Fruit fly (Drosophila melanogaster) whole organism, embryonic: Measurements from ENCODE around the gene CG34289.

ENCODE experiments used
- Abd-B ChIP-seq: fragments of 200-800 bp; sonication (Bioruptor generic); optimal IDR thresholded peaks from 2 replicates; lab custom pipeline; 2018; ENCODE audit warnings: missing biosample characterization, mild to moderate bottlenecking, missing genetic modification characterization, moderate library complexity
- B-H1 ChIP-seq: fragments of 200-800 bp; sonication (Bioruptor generic); IDR thresholded peaks from 3 replicates; pipeline ENCODE4 v1.3.6; 2022; ENCODE audit warnings: missing biosample characterization, missing genetic modification characterization
- BtbVII ChIP-seq: fragments of 200-800 bp; sonication (Bioruptor generic); optimal IDR thresholded peaks from 3 replicates; lab custom pipeline; 2017; ENCODE audit warnings: missing biosample characterization, mild to moderate bottlenecking, missing genetic modification characterization
- CG1024 ChIP-seq: fragments of 200-800 bp; sonication (Bioruptor generic); IDR thresholded peaks from 2 replicates; pipeline ENCODE4 v1.3.6; 2022; ENCODE audit warnings: missing biosample characterization, missing genetic modification characterization
- CG10321 ChIP-seq: fragments of 200-800 bp; sonication (Bioruptor generic); IDR thresholded peaks from 2 replicates; pipeline ENCODE4 v1.3.6; 2022; ENCODE audit warnings: missing biosample characterization, missing genetic modification characterization
- CG11723 ChIP-seq: fragments of 200-800 bp; sonication (Bioruptor generic); optimal IDR thresholded peaks from 2 replicates; lab custom pipeline; 2017; ENCODE audit warnings: missing biosample characterization, mild to moderate bottlenecking, missing genetic modification characterization
- CG12769 ChIP-seq: fragments of 200-800 bp; sonication (Bioruptor generic); optimal IDR thresholded peaks from 2 replicates; lab custom pipeline; 2019; ENCODE audit warnings: missing biosample characterization, mild to moderate bottlenecking, missing genetic modification characterization, moderate library complexity
- CG14050 ChIP-seq: fragments of 200-800 bp; sonication (Bioruptor generic); IDR thresholded peaks from 3 replicates; pipeline ENCODE4 v1.3.6; 2022; ENCODE audit warnings: missing biosample characterization, missing genetic modification characterization
- CG14441 ChIP-seq: fragments of 200-800 bp; sonication (Bioruptor generic); IDR thresholded peaks from 2 replicates; pipeline ENCODE4 v1.3.6; 2022; ENCODE audit warnings: missing biosample characterization, missing genetic modification characterization
- CG15073 ChIP-seq: fragments of 200-800 bp; sonication (Bioruptor generic); optimal IDR thresholded peaks from 2 replicates; lab custom pipeline; 2016; ENCODE audit warnings: missing biosample characterization, missing genetic modification characterization
- CG15479 ChIP-seq: fragments of 200-800 bp; sonication (Bioruptor generic); optimal IDR thresholded peaks from 3 replicates; lab custom pipeline; 2019; ENCODE audit warnings: missing biosample characterization, mild to moderate bottlenecking, missing genetic modification characterization, moderate library complexity
- CG1603 ChIP-seq: fragments of 200-800 bp; sonication (Bioruptor generic); optimal IDR thresholded peaks from 2 replicates; lab custom pipeline; 2019; ENCODE audit warnings: missing biosample characterization, mild to moderate bottlenecking, missing genetic modification characterization, moderate library complexity
- CG17361 ChIP-seq: fragments of 200-800 bp; sonication (Bioruptor generic); IDR thresholded peaks from 3 replicates; pipeline ENCODE4 v1.3.6; 2022; ENCODE audit warnings: missing biosample characterization, missing genetic modification characterization
- CG17385 ChIP-seq: fragments of 200-800 bp; sonication (Bioruptor generic); optimal IDR thresholded peaks from 3 replicates; lab custom pipeline; 2018; ENCODE audit warnings: missing biosample characterization, mild to moderate bottlenecking, missing genetic modification characterization
- CG1792 ChIP-seq: fragments of 200-800 bp; sonication (Bioruptor generic); optimal IDR thresholded peaks from 2 replicates; lab custom pipeline; 2016; ENCODE audit warnings: missing biosample characterization, missing genetic modification characterization
- CG2199 ChIP-seq: fragments of 200-800 bp; sonication (Bioruptor generic); IDR thresholded peaks from 3 replicates; pipeline ENCODE4 v1.3.6; 2022; ENCODE audit warnings: missing biosample characterization, missing genetic modification characterization
- CG30431 ChIP-seq: fragments of 200-800 bp; sonication (Bioruptor generic); optimal IDR thresholded peaks from 2 replicates; lab custom pipeline; 2017; ENCODE audit warnings: missing biosample characterization, missing genetic modification characterization
- CG32772 ChIP-seq: fragments of 200-800 bp; sonication (Bioruptor generic); IDR thresholded peaks from 2 replicates; pipeline ENCODE4 v1.3.6; 2022; ENCODE audit warnings: missing biosample characterization, missing genetic modification characterization
- CG4617 ChIP-seq: fragments of 200-800 bp; sonication (Bioruptor generic); optimal IDR thresholded peaks from 3 replicates; lab custom pipeline; 2016; ENCODE audit warnings: missing biosample characterization, missing genetic modification characterization, borderline replicate concordance
- CG6689 ChIP-seq: fragments of 200-800 bp; sonication (Bioruptor generic); IDR thresholded peaks from 2 replicates; pipeline ENCODE4 v1.3.6; 2022; ENCODE audit warnings: missing biosample characterization, missing genetic modification characterization
- CG6813 ChIP-seq: fragments of 200-800 bp; sonication (Bioruptor generic); optimal IDR thresholded peaks from 2 replicates; lab custom pipeline; 2017; ENCODE audit warnings: missing biosample characterization, missing genetic modification characterization, mild to moderate bottlenecking, moderate library complexity, missing genetic modification reagents
- CG8478 ChIP-seq: fragments of >200 bp; optimal IDR thresholded peaks from 2 replicates; lab custom pipeline; 2018
- CG9609 ChIP-seq: fragments of 200-800 bp; sonication (Bioruptor generic); optimal IDR thresholded peaks from 3 replicates; lab custom pipeline; 2016; ENCODE audit warnings: missing biosample characterization, missing genetic modification characterization
- Camta ChIP-seq: fragments of 200-800 bp; sonication (Bioruptor generic); optimal IDR thresholded peaks from 2 replicates; lab custom pipeline; 2016; ENCODE audit warnings: missing biosample characterization, missing genetic modification characterization
- D19B ChIP-seq: fragments of 200-800 bp; sonication (Bioruptor generic); optimal IDR thresholded peaks from 2 replicates; lab custom pipeline; 2017; ENCODE audit warnings: missing biosample characterization, mild to moderate bottlenecking, missing genetic modification characterization
- Dp ChIP-seq: fragments of 200-800 bp; sonication (Bioruptor generic); optimal IDR thresholded peaks from 2 replicates; lab custom pipeline; 2018; ENCODE audit warnings: missing biosample characterization, mild to moderate bottlenecking, missing genetic modification characterization, moderate library complexity
- E2f2 ChIP-seq: fragments of 200-800 bp; sonication (Bioruptor generic); IDR thresholded peaks from 2 replicates; pipeline ENCODE4 v1.3.6; 2022; ENCODE audit warnings: missing biosample characterization, missing genetic modification characterization
- Ets65A ChIP-seq: fragments of 200-800 bp; sonication (Bioruptor generic); peaks from one replicate; lab custom pipeline; 2016; ENCODE audit warnings: missing biosample characterization, missing genetic modification characterization
- NC2α ChIP-seq: fragments of 200-800 bp; sonication (Bioruptor generic); optimal IDR thresholded peaks from 2 replicates; lab custom pipeline; 2016; ENCODE audit warnings: missing biosample characterization, missing genetic modification characterization
- Nf-YC ChIP-seq: fragments of 200-800 bp; optimal IDR thresholded peaks from 3 replicates; lab custom pipeline; 2019; ENCODE audit warnings: missing biosample characterization, mild to moderate bottlenecking, missing genetic modification characterization, moderate library complexity
- Optix ChIP-seq: fragments of 200-800 bp; sonication (Bioruptor generic); IDR thresholded peaks from 3 replicates; pipeline ENCODE4 v1.3.6; 2022; ENCODE audit warnings: missing biosample characterization, missing genetic modification characterization
- Sry-β ChIP-seq: fragments of 200-800 bp; sonication (Bioruptor generic); optimal IDR thresholded peaks from 2 replicates; lab custom pipeline; 2018; ENCODE audit warnings: missing biosample characterization, mild to moderate bottlenecking, missing genetic modification characterization, moderate library complexity
- Vsx1 ChIP-seq: fragments of 200-800 bp; sonication (Bioruptor generic); optimal IDR thresholded peaks from 2 replicates; lab custom pipeline; 2017; ENCODE audit warnings: missing biosample characterization, mild to moderate bottlenecking, missing genetic modification characterization, missing genetic modification reagents
- br ChIP-seq: fragments of >200 bp; optimal IDR thresholded peaks from 2 replicates; lab custom pipeline; 2017
- chinmo ChIP-seq: fragments of 200-800 bp; sonication (Bioruptor generic); IDR thresholded peaks from 4 replicates; pipeline ENCODE4 v1.3.6; 2022; ENCODE audit warnings: missing biosample characterization, missing genetic modification characterization; ENCODE audit not compliant: partially characterized antibody
- danr ChIP-seq: fragments of 200-800 bp; sonication (Bioruptor generic); IDR thresholded peaks from 2 replicates; pipeline ENCODE4 v1.3.6; 2022; ENCODE audit warnings: missing biosample characterization, missing genetic modification characterization
- dimm ChIP-seq: fragments of 200-800 bp; sonication (Bioruptor generic); IDR thresholded peaks from 2 replicates; pipeline ENCODE4 v1.3.6; 2022; ENCODE audit warnings: missing biosample characterization, missing genetic modification characterization
- dm ChIP-seq: fragments of 200-800 bp; sonication (Bioruptor generic); optimal IDR thresholded peaks from 3 replicates; lab custom pipeline; 2016; ENCODE audit warnings: missing biosample characterization, missing genetic modification characterization
- esg ChIP-seq: fragments of 200-800 bp; sonication (Bioruptor generic); conservative IDR thresholded peaks from 2 replicates; pipeline ENCODE4 v1.3.6; 2022; ENCODE audit warnings: missing biosample characterization, missing genetic modification characterization
- ewg ChIP-seq: fragments of 200-800 bp; sonication (Bioruptor generic); optimal IDR thresholded peaks from 3 replicates; lab custom pipeline; 2017; ENCODE audit warnings: mild to moderate bottlenecking, missing biosample characterization, missing genetic modification reagents, missing genetic modification characterization
- exex ChIP-seq: fragments of 200-800 bp; sonication (Bioruptor generic); optimal IDR thresholded peaks from 4 replicates; lab custom pipeline; 2018; ENCODE audit warnings: missing biosample characterization, mild to moderate bottlenecking, missing genetic modification characterization, moderate library complexity
- fu2 ChIP-seq: fragments of 200-800 bp; sonication (Bioruptor generic); optimal IDR thresholded peaks from 2 replicates; lab custom pipeline; 2016; ENCODE audit warnings: missing biosample characterization, missing genetic modification characterization
- grau ChIP-seq: fragments of 200-800 bp; optimal IDR thresholded peaks from 3 replicates; lab custom pipeline; 2019; ENCODE audit warnings: missing biosample characterization, mild to moderate bottlenecking, missing genetic modification characterization, moderate library complexity
- h ChIP-seq: fragments of >200 bp; optimal IDR thresholded peaks from 2 replicates; lab custom pipeline; 2017
- ind ChIP-seq: fragments of 200-800 bp; sonication (Bioruptor generic); optimal IDR thresholded peaks from 3 replicates; lab custom pipeline; 2016; ENCODE audit warnings: missing biosample characterization, missing genetic modification characterization
- inv ChIP-seq: fragments of 200-800 bp; sonication (Bioruptor generic); IDR thresholded peaks from 2 replicates; pipeline ENCODE4 v1.3.6; 2022; ENCODE audit warnings: missing biosample characterization, missing genetic modification characterization; ENCODE audit not compliant: partially characterized antibody
- lilli ChIP-seq: fragments of 200-800 bp; sonication (Bioruptor generic); optimal IDR thresholded peaks from 3 replicates; lab custom pipeline; 2016; ENCODE audit warnings: missing biosample characterization, missing genetic modification characterization
- lmd ChIP-seq: fragments of 200-800 bp; sonication (Bioruptor generic); IDR thresholded peaks from 2 replicates; pipeline ENCODE4 v1.3.6; 2022; ENCODE audit warnings: missing biosample characterization, missing genetic modification characterization
- pho ChIP-seq: fragments of 200-800 bp; sonication (Bioruptor generic); optimal IDR thresholded peaks from 2 replicates; lab custom pipeline; 2016; ENCODE audit warnings: missing biosample characterization, missing genetic modification characterization
- sens-2 ChIP-seq: fragments of 200-800 bp; sonication (Bioruptor generic); IDR thresholded peaks from 2 replicates; pipeline ENCODE4 v1.3.6; 2022; ENCODE audit warnings: missing biosample characterization, missing genetic modification characterization
- sna ChIP-seq: fragments of 200-800 bp; sonication (Bioruptor generic); IDR thresholded peaks from 2 replicates; pipeline ENCODE4 v1.3.6; 2022; ENCODE audit warnings: missing biosample characterization, missing genetic modification characterization; ENCODE audit not compliant: partially characterized antibody
- unpg ChIP-seq: fragments of 200-800 bp; sonication (Bioruptor generic); optimal IDR thresholded peaks from 3 replicates; lab custom pipeline; 2018; ENCODE audit warnings: missing biosample characterization, mild to moderate bottlenecking, missing genetic modification characterization, moderate library complexity
- vfl ChIP-seq: fragments of 200-800 bp; sonication (Bioruptor generic); optimal IDR thresholded peaks from 2 replicates; lab custom pipeline; 2016; ENCODE audit warnings: missing biosample characterization, missing genetic modification characterization
- z ChIP-seq: fragments of 200-800 bp; sonication (Bioruptor generic); IDR thresholded peaks from 3 replicates; pipeline ENCODE4 v1.3.6; 2022; ENCODE audit warnings: missing biosample characterization, missing genetic modification characterization

Gene CG34289

DNA sequence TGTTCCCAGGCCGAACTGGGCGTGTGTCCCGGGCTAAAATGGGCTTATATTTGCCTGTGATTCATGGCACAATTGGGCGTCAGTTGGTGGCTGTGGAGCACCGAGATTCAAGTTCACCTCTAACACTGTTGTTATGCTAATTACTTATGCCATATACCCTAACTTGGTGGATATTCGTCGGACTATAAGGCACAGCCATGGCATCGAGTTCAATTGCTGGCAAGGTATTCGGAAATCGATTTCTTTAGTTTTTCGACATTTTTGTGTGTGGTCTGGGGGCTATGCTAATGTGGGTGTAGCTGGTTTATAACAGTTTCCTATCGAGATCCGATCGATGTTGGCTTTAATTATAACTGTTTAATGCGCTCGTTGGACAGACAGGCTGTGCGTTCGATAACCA, 18.8 kb upstream of the CG34289 start (continued):
- TF ChIP-seq CG9609 (no peak), fu2 (GFP tag; lab: Kevin White, UChicago) (no peak), vfl (no peak), chinmo (GFP tag; lab: Robert Waterston, UW) (0 out of 4 replicates have a peak, but pooled peaks have one; percentile 65), CG30431 (GFP tag; lab: Kevin White, UChicago) (no peak), Camta (GFP tag; lab: Kevin White, UChicago) (no peak), sna (no peak), unpg (GFP tag; lab: Kevin White, UChicago) (no peak), CG2199 (no peak), br (lab: Kevin White, UChicago) (no peak), BtbVII (GFP tag; lab: Kevin White, UChicago) (no peak), Optix (GFP tag; lab: Robert Waterston, UW) (no peak), CG12769 (tag; lab: Kevin White, UChicago) (peak; percentile 75), lmd (peak; percentile 25; the same call in 1 of the 2 replicates), CG10321 (GFP tag; lab: Robert Waterston, UW) (no peak), CG32772 (GFP tag; lab: Robert Waterston, UW) (no peak), lilli (GFP tag; lab: Kevin White, UChicago) (no peak), pho (GFP tag; lab: Kevin White, UChicago) (no peak), CG14050 (no peak), grau (tag; lab: Kevin White, UChicago) (no peak), B-H1 (no peak), ind (GFP tag; lab: Kevin White, UChicago) (peak; percentile 27), D19B (GFP tag; lab: Kevin White, UChicago) (no peak), CG1603 (tag; lab: Kevin White, UChicago) (no peak), Dp (GFP tag; lab: Kevin White, UChicago) (no peak), E2f2 (GFP tag; lab: Robert Waterston, UW) (no peak), CG17385 (GFP tag; lab: Kevin White, UChicago) (no peak), sens-2 (GFP tag; lab: Robert Waterston, UW) (no peak), CG11723 (no peak), dm (GFP tag; lab: Kevin White, UChicago) (no peak), dimm (GFP tag; lab: Robert Waterston, UW) (no peak), CG6689 (GFP tag; lab: Robert Waterston, UW) (no peak), Vsx1 (peak; percentile 27), Nf-YC (tag; lab: Kevin White, UChicago) (no peak), CG1024 (GFP tag; lab: Robert Waterston, UW) (no peak), inv (GFP tag; lab: Robert Waterston, UW) (no peak), CG17361 (no peak), CG14441 (GFP tag; lab: Robert Waterston, UW) (peak; percentile 48; the same call in 1 of the 2 replicates), esg (GFP tag; lab: Robert Waterston, UW) (no peak; the same call in 1 of the 2 replicates), CG15073 (GFP tag; lab: Kevin White, UChicago) (no peak), danr (GFP tag; lab: Robert Waterston, UW) (no peak), ewg (GFP tag; lab: Kevin White, UChicago) (no peak), Ets65A (GFP tag; lab: Kevin White, UChicago) (no peak), h (lab: Kevin White, UChicago) (no peak), Abd-B (GFP tag; lab: Kevin White, UChicago) (no peak), exex (tag; lab: Kevin White, UChicago) (no peak), CG6813 (GFP tag; lab: Kevin White, UChicago) (no peak), CG4617 (no peak), z (no peak), CG8478 (lab: Kevin White, UChicago) (no peak), NC2α (GFP tag; lab: Kevin White, UChicago) (no peak), CG1792 (GFP tag; lab: Kevin White, UChicago) (no peak), Sry-β (GFP tag; lab: Kevin White, UChicago) (no peak), CG15479 (GFP tag; lab: Kevin White, UChicago) (no peak)
